Worm (Caenorhabditis elegans): ENCODE data around the gene B0024.13.

- TF ChIP-seq sdz-38 (tag; optimal IDR thresholded peaks at IDR 0.05) (no peak), unc-62 (GFP tag; optimal IDR thresholded peaks at IDR 0.05) (no peak), ama-1 (optimal IDR thresholded peaks at IDR 0.05) (no peak), ama-1 (GFP tag; optimal IDR thresholded peaks at IDR 0.05) (no peak), madf-6 (GFP tag; IDR thresholded peaks at IDR 0.05) (peak; percentile 58), hsf-1 (GFP tag; IDR thresholded peaks at IDR 0.05) (no peak), ceh-91 (GFP tag; IDR thresholded peaks at IDR 0.05) (peak; percentile 51; the same call in 1 of the 2 replicates)
These were observed at the start of gene B0024.13, which contains the start of gene gna-1 for ce11 chrV:10320101-10320761.
